Fruit fly (Drosophila melanogaster) whole organism, embryonic: ENCODE data around the gene wit.

Source experiments
- Blimp-1 ChIP-seq: fragments of 200-800 bp; sonication (Bioruptor generic); optimal IDR thresholded peaks from 3 replicates; lab custom pipeline; 2018; ENCODE audit warnings: missing biosample characterization, missing genetic modification characterization, mild to moderate bottlenecking, moderate library complexity, missing genetic modification reagents
- CG10147 ChIP-seq: fragments of 200-800 bp; sonication (Bioruptor generic); optimal IDR thresholded peaks from 2 replicates; lab custom pipeline; 2019; ENCODE audit warnings: missing biosample characterization, mild to moderate bottlenecking, missing genetic modification characterization, moderate library complexity
- CG1024 ChIP-seq: fragments of 200-800 bp; sonication (Bioruptor generic); IDR thresholded peaks from 2 replicates; pipeline ENCODE4 v1.3.6; 2022; ENCODE audit warnings: missing biosample characterization, missing genetic modification characterization
- CG10366 ChIP-seq: fragments of 200-800 bp; sonication (Bioruptor generic); IDR thresholded peaks from 2 replicates; pipeline ENCODE4 v1.3.6; 2022; ENCODE audit warnings: missing biosample characterization, missing genetic modification characterization
- CG10979 ChIP-seq: fragments of 200-800 bp; sonication (Bioruptor generic); optimal IDR thresholded peaks from 2 replicates; lab custom pipeline; 2018; ENCODE audit warnings: missing biosample characterization, mild to moderate bottlenecking, missing genetic modification characterization, moderate library complexity
- CG11723 ChIP-seq: fragments of 200-800 bp; sonication (Bioruptor generic); optimal IDR thresholded peaks from 2 replicates; lab custom pipeline; 2017; ENCODE audit warnings: missing biosample characterization, mild to moderate bottlenecking, missing genetic modification characterization
- CG12299 ChIP-seq: fragments of 200-800 bp; sonication (Bioruptor generic); optimal IDR thresholded peaks from 2 replicates; lab custom pipeline; 2018; ENCODE audit warnings: missing biosample characterization, mild to moderate bottlenecking, missing genetic modification characterization
- CG15601 ChIP-seq: fragments of 200-800 bp; sonication (Bioruptor generic); optimal IDR thresholded peaks from 3 replicates; lab custom pipeline; 2019; ENCODE audit warnings: missing biosample characterization, mild to moderate bottlenecking, missing genetic modification characterization, moderate library complexity
- CG2712 ChIP-seq: fragments of 200-800 bp; optimal IDR thresholded peaks from 3 replicates; lab custom pipeline; 2019; ENCODE audit warnings: missing biosample characterization, mild to moderate bottlenecking, missing genetic modification characterization, moderate library complexity
- CG2875 ChIP-seq: fragments of 200-800 bp; sonication (Bioruptor generic); optimal IDR thresholded peaks from 2 replicates; lab custom pipeline; 2017; ENCODE audit warnings: missing biosample characterization, mild to moderate bottlenecking, missing genetic modification characterization, missing genetic modification reagents
- CG33557 ChIP-seq: fragments of 200-800 bp; sonication (Bioruptor generic); optimal IDR thresholded peaks from 2 replicates; lab custom pipeline; 2019; ENCODE audit warnings: missing biosample characterization, mild to moderate bottlenecking, missing genetic modification characterization, moderate library complexity
- CG4360 ChIP-seq: fragments of 200-800 bp; sonication (Bioruptor generic); IDR thresholded peaks from 2 replicates; pipeline ENCODE4 v1.3.6; 2022; ENCODE audit warnings: missing biosample characterization, missing genetic modification characterization
- CG4730 ChIP-seq: fragments of 200-800 bp; sonication (Bioruptor generic); IDR thresholded peaks from 2 replicates; pipeline ENCODE4 v1.3.6; 2022; ENCODE audit warnings: missing biosample characterization, missing genetic modification characterization
- CG6654 ChIP-seq: fragments of 200-800 bp; sonication (Bioruptor generic); optimal IDR thresholded peaks from 2 replicates; lab custom pipeline; 2017; ENCODE audit warnings: missing biosample characterization, mild to moderate bottlenecking, missing genetic modification characterization
- CG8765 ChIP-seq: fragments of 200-800 bp; sonication (Bioruptor generic); IDR thresholded peaks from 2 replicates; pipeline ENCODE4 v1.3.6; 2022; ENCODE audit warnings: missing biosample characterization, missing genetic modification characterization
- CG9437 ChIP-seq: fragments of 200-800 bp; sonication (Bioruptor generic); optimal IDR thresholded peaks from 2 replicates; lab custom pipeline; 2018; ENCODE audit warnings: missing biosample characterization, mild to moderate bottlenecking, missing genetic modification characterization
- CG9609 ChIP-seq: fragments of 200-800 bp; sonication (Bioruptor generic); optimal IDR thresholded peaks from 3 replicates; lab custom pipeline; 2016; ENCODE audit warnings: missing biosample characterization, missing genetic modification characterization
- CG9727 ChIP-seq: fragments of 200-800 bp; sonication (Bioruptor generic); optimal IDR thresholded peaks from 3 replicates; lab custom pipeline; 2017; ENCODE audit warnings: missing biosample characterization, mild to moderate bottlenecking, missing genetic modification characterization
- CG9797 ChIP-seq: fragments of 200-800 bp; sonication (Bioruptor generic); optimal IDR thresholded peaks from 3 replicates; lab custom pipeline; 2018; ENCODE audit warnings: missing biosample characterization, mild to moderate bottlenecking, missing genetic modification characterization
- CTCF ChIP-seq: fragments of 200-800 bp; sonication (Bioruptor generic); optimal IDR thresholded peaks from 2 replicates; lab custom pipeline; 2017; ENCODE audit warnings: missing biosample characterization, mild to moderate bottlenecking, missing genetic modification characterization, moderate library complexity
- CrebB ChIP-seq: fragments of 200-800 bp; sonication (Bioruptor generic); optimal IDR thresholded peaks from 3 replicates; lab custom pipeline; 2018; ENCODE audit warnings: missing biosample characterization, mild to moderate bottlenecking, missing genetic modification characterization
- D19B ChIP-seq: fragments of 200-800 bp; sonication (Bioruptor generic); optimal IDR thresholded peaks from 2 replicates; lab custom pipeline; 2017; ENCODE audit warnings: missing biosample characterization, mild to moderate bottlenecking, missing genetic modification characterization
- Ets65A ChIP-seq: fragments of 200-800 bp; sonication (Bioruptor generic); peaks from one replicate; lab custom pipeline; 2016; ENCODE audit warnings: missing biosample characterization, missing genetic modification characterization
- Fer2 ChIP-seq: fragments of 200-800 bp; sonication (Bioruptor generic); optimal IDR thresholded peaks from 2 replicates; lab custom pipeline; 2018; ENCODE audit warnings: missing biosample characterization, mild to moderate bottlenecking, missing genetic modification characterization, moderate library complexity
- GATAe ChIP-seq: fragments of 200-800 bp; sonication (Bioruptor generic); conservative IDR thresholded peaks from 2 replicates; pipeline ENCODE4 v1.3.6; 2022; ENCODE audit warnings: missing biosample characterization, missing genetic modification characterization
- HLHmδ ChIP-seq: fragments of 200-800 bp; sonication (Bioruptor generic); optimal IDR thresholded peaks from 2 replicates; lab custom pipeline; 2018; ENCODE audit warnings: missing biosample characterization, mild to moderate bottlenecking, missing genetic modification characterization, moderate library complexity
- Hand ChIP-seq: fragments of 200-800 bp; sonication (Bioruptor generic); optimal IDR thresholded peaks from 2 replicates; lab custom pipeline; 2017; ENCODE audit warnings: mild to moderate bottlenecking, missing biosample characterization, missing genetic modification reagents, missing genetic modification characterization
- Hr78 ChIP-seq, 2 experiments: fragments of 200-800 bp in 1 of 2; fragments of >200 bp in 1 of 2; sonication (Bioruptor generic) in 1 of 2; optimal IDR thresholded peaks; 2 replicates each; lab custom pipeline; 2017 to 2019; ENCODE audit warnings: missing biosample characterization in 2 of 2, missing genetic modification characterization in 2 of 2, mild to moderate bottlenecking in 1 of 2, moderate library complexity in 1 of 2
- Myb ChIP-seq: fragments of 200-800 bp; sonication (Bioruptor generic); optimal IDR thresholded peaks from 2 replicates; lab custom pipeline; 2016; ENCODE audit warnings: missing biosample characterization, missing genetic modification characterization
- NC2β ChIP-seq: fragments of 200-800 bp; sonication (Bioruptor generic); optimal IDR thresholded peaks from 2 replicates; lab custom pipeline; 2016; ENCODE audit warnings: missing biosample characterization, missing genetic modification characterization
- Nf-YB ChIP-seq: fragments of 200-800 bp; sonication (Bioruptor generic); optimal IDR thresholded peaks from 3 replicates; lab custom pipeline; 2019; ENCODE audit warnings: missing biosample characterization, mild to moderate bottlenecking, missing genetic modification characterization, moderate library complexity
- Oaz ChIP-seq: fragments of 200-800 bp; sonication (Bioruptor generic); IDR thresholded peaks from 2 replicates; pipeline ENCODE4 v1.3.6; 2022; ENCODE audit warnings: missing biosample characterization, missing genetic modification characterization
- Six4 ChIP-seq: fragments of 200-800 bp; sonication (Bioruptor generic); optimal IDR thresholded peaks from 2 replicates; lab custom pipeline; 2016; ENCODE audit warnings: missing biosample characterization, missing genetic modification characterization
- Usf ChIP-seq: fragments of 200-800 bp; sonication (Bioruptor generic); optimal IDR thresholded peaks from 2 replicates; lab custom pipeline; 2017; ENCODE audit warnings: missing genotype, missing biosample characterization, missing genetic modification characterization
- Vsx1 ChIP-seq: fragments of 200-800 bp; sonication (Bioruptor generic); optimal IDR thresholded peaks from 2 replicates; lab custom pipeline; 2017; ENCODE audit warnings: missing biosample characterization, mild to moderate bottlenecking, missing genetic modification characterization, missing genetic modification reagents
- az2 ChIP-seq: fragments of 200-800 bp; sonication (Bioruptor generic); optimal IDR thresholded peaks from 3 replicates; lab custom pipeline; 2016; ENCODE audit warnings: missing biosample characterization, missing genetic modification characterization
- bcd ChIP-seq: fragments of 200-800 bp; sonication (Bioruptor generic); optimal IDR thresholded peaks from 2 replicates; lab custom pipeline; 2017; ENCODE audit warnings: missing biosample characterization, mild to moderate bottlenecking, missing genetic modification characterization
- disco-r ChIP-seq: fragments of 200-800 bp; sonication (Bioruptor generic); optimal IDR thresholded peaks from 2 replicates; lab custom pipeline; 2016; ENCODE audit warnings: missing biosample characterization, missing genetic modification characterization
- emc ChIP-seq: fragments of 200-800 bp; sonication (Bioruptor generic); optimal IDR thresholded peaks from 2 replicates; lab custom pipeline; 2016; ENCODE audit warnings: missing biosample characterization, missing genetic modification characterization
- gce ChIP-seq: fragments of 200-800 bp; sonication (Bioruptor generic); IDR thresholded peaks from 3 replicates; pipeline ENCODE4 v1.3.6; 2022; ENCODE audit warnings: missing biosample characterization, missing genetic modification characterization
- hb ChIP-seq: fragments of 200-800 bp; sonication (Bioruptor generic); IDR thresholded peaks from 3 replicates; pipeline ENCODE4 v1.3.6; 2022; ENCODE audit warnings: missing biosample characterization, missing genetic modification characterization; ENCODE audit not compliant: partially characterized antibody
- inv ChIP-seq: fragments of 200-800 bp; sonication (Bioruptor generic); IDR thresholded peaks from 2 replicates; pipeline ENCODE4 v1.3.6; 2022; ENCODE audit warnings: missing biosample characterization, missing genetic modification characterization; ENCODE audit not compliant: partially characterized antibody
- kay ChIP-seq: fragments of 200-800 bp; sonication (Bioruptor generic); optimal IDR thresholded peaks from 2 replicates; lab custom pipeline; 2016; ENCODE audit warnings: missing biosample characterization, missing genetic modification characterization
- lilli ChIP-seq: fragments of 200-800 bp; sonication (Bioruptor generic); optimal IDR thresholded peaks from 3 replicates; lab custom pipeline; 2016; ENCODE audit warnings: missing biosample characterization, missing genetic modification characterization
- rib ChIP-seq: fragments of 200-800 bp; sonication (Bioruptor generic); IDR thresholded peaks from 2 replicates; pipeline ENCODE4 v1.3.6; 2022; ENCODE audit warnings: missing biosample characterization, missing genetic modification characterization
- ro ChIP-seq: fragments of 200-800 bp; sonication (Bioruptor generic); IDR thresholded peaks from 2 replicates; pipeline ENCODE4 v1.3.6; 2022; ENCODE audit warnings: missing biosample characterization, missing genetic modification characterization
- sisA ChIP-seq: fragments of 200-800 bp; sonication (Bioruptor generic); IDR thresholded peaks from 2 replicates; pipeline ENCODE4 v1.3.6; 2022; ENCODE audit warnings: missing biosample characterization, missing genetic modification characterization
- stc ChIP-seq: fragments of 200-800 bp; sonication (Bioruptor generic); IDR thresholded peaks from 2 replicates; pipeline ENCODE4 v1.3.6; 2022; ENCODE audit warnings: missing biosample characterization, missing genetic modification characterization
- tll ChIP-seq, 2 experiments: fragments of 200-800 bp in 1 of 2; fragments of >200 bp in 1 of 2; sonication (Bioruptor generic) in 1 of 2; optimal IDR thresholded peaks; 2 replicates each; lab custom pipeline; 2017 to 2019; ENCODE audit warnings: missing biosample characterization in 2 of 2, missing genetic modification characterization in 2 of 2, mild to moderate bottlenecking in 1 of 2, moderate library complexity in 1 of 2
- vfl ChIP-seq: fragments of 200-800 bp; sonication (Bioruptor generic); optimal IDR thresholded peaks from 2 replicates; lab custom pipeline; 2016; ENCODE audit warnings: missing biosample characterization, missing genetic modification characterization
- vnd ChIP-seq: fragments of 200-800 bp; sonication (Bioruptor generic); IDR thresholded peaks from 3 replicates; pipeline ENCODE4 v1.3.6; 2022; ENCODE audit warnings: missing biosample characterization, missing genetic modification characterization; ENCODE audit not compliant: partially characterized antibody

Gene wit

DNA sequence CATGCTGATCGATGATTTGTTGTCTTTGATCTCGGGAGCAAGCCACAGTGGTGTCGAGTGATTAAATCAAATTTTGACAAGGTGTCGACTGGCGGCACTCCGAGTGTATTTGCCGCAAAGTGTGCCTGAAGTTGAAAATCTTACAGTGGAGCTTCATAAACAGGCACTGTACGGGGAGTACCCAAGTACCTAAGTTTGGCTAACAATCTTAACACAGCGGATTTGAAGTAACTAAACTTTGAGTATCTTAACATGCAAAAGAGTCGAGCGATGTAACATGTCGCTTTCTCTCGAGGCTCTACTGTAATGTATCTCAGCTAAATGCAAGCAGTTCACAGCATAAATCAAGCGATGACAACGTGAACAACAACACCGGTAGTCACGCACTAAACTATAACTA lies 54.8 kb downstream of the wit start (continued):
- TF ChIP-seq GATAe (GFP tag; lab: Robert Waterston, UW) (no peak), sisA (GFP tag; lab: Robert Waterston, UW) (peak; percentile 79), vfl (GFP tag; lab: Kevin White, UChicago) (no peak), CG1024 (GFP tag; lab: Robert Waterston, UW) (0 out of 2 replicates have a peak, but pooled peaks have one; percentile 46), kay (GFP tag; lab: Kevin White, UChicago) (no peak), CrebB (no peak), ro (GFP tag; lab: Robert Waterston, UW) (no peak; the same call in 1 of the 2 replicates), Ets65A (GFP tag; lab: Kevin White, UChicago) (peak; percentile 97), vnd (GFP tag; lab: Robert Waterston, UW) (no peak), Fer2 (tag; lab: Kevin White, UChicago) (no peak), CTCF (GFP tag; lab: Kevin White, UChicago) (no peak), CG9609 (peak; percentile 47), Hand (no peak), CG10147 (no peak), CG11723 (GFP tag; lab: Kevin White, UChicago) (peak; percentile 21), tll (GFP tag; optimal IDR thresholded peaks at IDR 0.05; lab: Kevin White, UChicago) (no peak), CG4730 (GFP tag; lab: Robert Waterston, UW) (peak; percentile 58), bcd (GFP tag; lab: Kevin White, UChicago) (peak; percentile 46), CG4360 (GFP tag; lab: Robert Waterston, UW) (0 out of 2 replicates have a peak, but pooled peaks have one; percentile 35), HLHmδ (no peak), rib (GFP tag; lab: Robert Waterston, UW) (no peak), D19B (no peak), Myb (GFP tag; lab: Kevin White, UChicago) (no peak), hb (GFP tag; lab: Robert Waterston, UW) (no peak), CG9727 (GFP tag; lab: Kevin White, UChicago) (peak; percentile 68), CG33557 (GFP tag; lab: Kevin White, UChicago) (peak; percentile 68), inv (GFP tag; lab: Robert Waterston, UW) (no peak), CG6654 (peak; percentile 39), gce (GFP tag; lab: Robert Waterston, UW) (no peak), Oaz (GFP tag; lab: Robert Waterston, UW) (no peak), CG15601 (tag; lab: Kevin White, UChicago) (peak; percentile 65), Usf (GFP tag; lab: Kevin White, UChicago) (peak; percentile 33), CG9797 (no peak), az2 (GFP tag; lab: Kevin White, UChicago) (peak; percentile 75), CG12299 (tag; lab: Kevin White, UChicago) (no peak), NC2β (GFP tag; lab: Kevin White, UChicago) (peak; percentile 57), CG10979 (tag; lab: Kevin White, UChicago) (peak; percentile 79), stc (GFP tag; lab: Robert Waterston, UW) (peak; percentile 40; the same call in 1 of the 2 replicates), Vsx1 (no peak), disco-r (no peak), emc (GFP tag; lab: Kevin White, UChicago) (no peak), Blimp-1 (GFP tag; lab: Kevin White, UChicago) (peak; percentile 68), Six4 (GFP tag; lab: Kevin White, UChicago) (peak; percentile 63), CG2712 (peak; percentile 83), CG10366 (peak; percentile 66), CG2875 (GFP tag; lab: Kevin White, UChicago) (peak; percentile 58), Hr78 (GFP tag; optimal IDR thresholded peaks at IDR 0.05; lab: Kevin White, UChicago) (no peak), lilli (GFP tag; lab: Kevin White, UChicago) (peak; percentile 51), CG9437 (GFP tag; lab: Kevin White, UChicago) (no peak), CG8765 (GFP tag; lab: Robert Waterston, UW) (peak; percentile 75; the same call in 1 of the 2 replicates), Nf-YB (peak; percentile 20)
